Fruit fly (Drosophila melanogaster) whole organism, prepupa: ENCODE results near the gene CG15876.
A peak's percentile ranks its signal among the peaks of the same experiment; 100 is the strongest.

ENCODE experiments used
- CG10631 ChIP-seq: fragments of 200-800 bp; sonication (Bioruptor generic); optimal IDR thresholded peaks from 2 replicates; lab custom pipeline; 2016; ENCODE audit warnings: missing biosample characterization, missing genetic modification characterization
- CG11294 ChIP-seq: fragments of 200-800 bp; sonication (Bioruptor generic); IDR thresholded peaks from 2 replicates; pipeline ENCODE4 v1.3.6; 2022; ENCODE audit warnings: missing biosample characterization, missing genetic modification characterization
- CG11762 ChIP-seq: fragments of 200-800 bp; sonication (Bioruptor generic); optimal IDR thresholded peaks from 3 replicates; lab custom pipeline; 2016; ENCODE audit warnings: missing biosample characterization, missing genetic modification characterization; ENCODE audit not compliant: insufficient read depth
- CG15336 ChIP-seq: fragments of 200-800 bp; sonication (Bioruptor generic); IDR thresholded peaks from 2 replicates; pipeline ENCODE4 v1.3.6; 2022; ENCODE audit warnings: missing biosample characterization, missing genetic modification characterization
- CG3032 ChIP-seq: fragments of 200-800 bp; optimal IDR thresholded peaks from 2 replicates; lab custom pipeline; 2019; ENCODE audit warnings: missing biosample characterization, mild to moderate bottlenecking, missing genetic modification characterization, moderate library complexity
- CG4318 ChIP-seq: fragments of 200-800 bp; sonication (Bioruptor generic); optimal IDR thresholded peaks from 3 replicates; lab custom pipeline; 2017; ENCODE audit warnings: missing biosample characterization, mild to moderate bottlenecking, missing genetic modification characterization
- CG6163 ChIP-seq: fragments of 200-800 bp; sonication (Bioruptor generic); IDR thresholded peaks from 3 replicates; pipeline ENCODE4 v1.3.6; 2022; ENCODE audit warnings: missing biosample characterization, missing genetic modification characterization
- CG6276 ChIP-seq: fragments of 200-800 bp; sonication (Bioruptor generic); optimal IDR thresholded peaks from 2 replicates; lab custom pipeline; 2017; ENCODE audit warnings: missing biosample characterization, mild to moderate bottlenecking, missing genetic modification characterization
- CG6808 ChIP-seq: fragments of 200-800 bp; sonication (Bioruptor generic); optimal IDR thresholded peaks from 3 replicates; lab custom pipeline; 2017; ENCODE audit warnings: missing biosample characterization, missing genetic modification characterization, mild to moderate bottlenecking, moderate library complexity, missing genetic modification reagents
- CG8119 ChIP-seq: fragments of 200-800 bp; sonication (Bioruptor generic); IDR thresholded peaks from 3 replicates; pipeline ENCODE4 v1.3.6; 2022; ENCODE audit warnings: missing biosample characterization, missing genetic modification characterization
- CG8319 ChIP-seq: fragments of 200-800 bp; sonication (Bioruptor generic); optimal IDR thresholded peaks from 3 replicates; lab custom pipeline; 2016; ENCODE audit warnings: missing biosample characterization, missing genetic modification characterization
- CG8632 ChIP-seq: fragments of 200-800 bp; sonication (Bioruptor generic); optimal IDR thresholded peaks from 3 replicates; lab custom pipeline; 2016; ENCODE audit warnings: missing biosample characterization, missing genetic modification characterization
- Eip75B ChIP-seq: fragments of 200-800 bp; sonication (Bioruptor generic); optimal IDR thresholded peaks from 3 replicates; lab custom pipeline; 2016; ENCODE audit warnings: missing biosample characterization, missing genetic modification characterization
- Eip78C ChIP-seq: fragments of 200-800 bp; sonication (Bioruptor generic); peaks from one replicate; lab custom pipeline; 2016; ENCODE audit warnings: missing biosample characterization, missing genetic modification characterization
- Eip93F ChIP-seq: fragments of 200-800 bp; sonication (Bioruptor generic); optimal IDR thresholded peaks from 2 replicates; lab custom pipeline; 2016; ENCODE audit warnings: missing biosample characterization, mild to moderate bottlenecking, missing genetic modification characterization
- Ets96B ChIP-seq: fragments of 200-800 bp; optimal IDR thresholded peaks from 2 replicates; lab custom pipeline; 2019; ENCODE audit warnings: missing biosample characterization, mild to moderate bottlenecking, missing genetic modification characterization, moderate library complexity
- Gug ChIP-seq: fragments of 200-800 bp; sonication (Bioruptor generic); IDR thresholded peaks from 2 replicates; pipeline ENCODE4 v1.3.6; 2022; ENCODE audit warnings: missing biosample characterization, missing genetic modification characterization
- Hr4 ChIP-seq: fragments of 200-800 bp; sonication (Bioruptor generic); optimal IDR thresholded peaks from 3 replicates; lab custom pipeline; 2016; ENCODE audit warnings: missing biosample characterization, missing genetic modification characterization
- OdsH ChIP-seq: fragments of 200-800 bp; sonication (Bioruptor generic); optimal IDR thresholded peaks from 3 replicates; lab custom pipeline; 2016; ENCODE audit warnings: missing biosample characterization, missing genetic modification characterization
- Smox ChIP-seq: fragments of 200-800 bp; sonication (Bioruptor generic); optimal IDR thresholded peaks from 3 replicates; lab custom pipeline; 2016; ENCODE audit warnings: missing biosample characterization, missing genetic modification characterization
- Sox15 ChIP-seq: fragments of 200-800 bp; sonication (Bioruptor generic); optimal IDR thresholded peaks from 3 replicates; lab custom pipeline; 2016; ENCODE audit warnings: missing biosample characterization, missing genetic modification characterization
- acj6 ChIP-seq: fragments of 200-800 bp; sonication (Bioruptor generic); optimal IDR thresholded peaks from 3 replicates; lab custom pipeline; 2016; ENCODE audit warnings: missing biosample characterization, missing genetic modification characterization
- dac ChIP-seq: fragments of 200-800 bp; sonication (Bioruptor generic); optimal IDR thresholded peaks from 2 replicates; lab custom pipeline; 2017; ENCODE audit warnings: missing biosample characterization, mild to moderate bottlenecking, missing genetic modification characterization
- dsx ChIP-seq: fragments of 200-800 bp; optimal IDR thresholded peaks from 3 replicates; lab custom pipeline; 2019; ENCODE audit warnings: missing biosample characterization, mild to moderate bottlenecking, missing genetic modification characterization, moderate library complexity; ENCODE audit not compliant: poor library complexity, severe bottlenecking
- fd59A ChIP-seq: fragments of 200-800 bp; sonication (Bioruptor generic); optimal IDR thresholded peaks from 2 replicates; lab custom pipeline; 2017; ENCODE audit warnings: missing biosample characterization, mild to moderate bottlenecking, missing genetic modification characterization, missing genetic modification reagents
- fd85E ChIP-seq: fragments of 200-800 bp; sonication (Bioruptor generic); optimal IDR thresholded peaks from 3 replicates; lab custom pipeline; 2016; ENCODE audit warnings: missing biosample characterization, missing genetic modification characterization
- fkh ChIP-seq: fragments of 200-800 bp; sonication (Bioruptor generic); optimal IDR thresholded peaks from 3 replicates; lab custom pipeline; 2017; ENCODE audit warnings: missing biosample characterization, mild to moderate bottlenecking, missing genetic modification characterization, moderate library complexity
- lz ChIP-seq: fragments of 200-800 bp; sonication (Bioruptor generic); optimal IDR thresholded peaks from 3 replicates; lab custom pipeline; 2016; ENCODE audit warnings: missing biosample characterization, missing genetic modification characterization
- net ChIP-seq: fragments of 200-800 bp; sonication (Bioruptor generic); optimal IDR thresholded peaks from 3 replicates; lab custom pipeline; 2016; ENCODE audit warnings: missing biosample characterization, missing genetic modification characterization
- ss ChIP-seq, 2 experiments: fragments of 200-800 bp; sonication (Bioruptor generic); optimal IDR thresholded peaks; 2 replicates in 1 of 2; 3 replicates in 1 of 2; lab custom pipeline; 2017 to 2018; ENCODE audit warnings: mild to moderate bottlenecking in 2 of 2, missing biosample characterization in 2 of 2, missing genetic modification characterization in 2 of 2, moderate library complexity in 1 of 2
- svp ChIP-seq: fragments of 200-800 bp; sonication (Bioruptor generic); peaks from one replicate; lab custom pipeline; 2016; ENCODE audit warnings: missing biosample characterization, missing genetic modification characterization
- topi ChIP-seq: fragments of 200-800 bp; sonication (Bioruptor generic); optimal IDR thresholded peaks from 3 replicates; lab custom pipeline; 2016; ENCODE audit warnings: missing biosample characterization, missing genetic modification characterization

Gene CG15876

DNA sequence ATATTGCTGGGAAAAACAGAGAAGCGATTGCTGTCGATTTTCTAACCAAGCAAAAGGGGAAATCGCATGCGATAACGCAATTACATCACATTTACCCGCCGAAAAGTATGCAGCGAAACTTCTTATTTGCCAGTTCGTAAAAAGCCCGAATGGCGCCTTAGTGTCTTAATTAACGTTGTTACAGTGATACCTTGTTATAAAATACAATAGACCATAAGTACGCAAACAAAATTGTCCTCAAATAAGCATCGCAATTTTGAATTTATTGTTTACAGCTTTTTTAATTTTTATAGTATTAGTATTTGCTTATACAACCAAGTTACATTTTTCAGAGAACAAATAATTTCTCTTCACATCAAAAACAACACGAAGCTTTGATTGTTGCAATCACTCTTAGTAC, 3.9 kb downstream of the CG15876 start (continued):
- TF ChIP-seq CG10631 (GFP tag; lab: Kevin White, UChicago) (peak; percentile 35), CG4318 (GFP tag; lab: Kevin White, UChicago) (peak; percentile 21), CG8632 (peak; percentile 43), acj6 (GFP tag; lab: Kevin White, UChicago) (peak; percentile 48), Gug (GFP tag; lab: Robert Waterston, UW) (no peak), CG8119 (GFP tag; lab: Robert Waterston, UW) (peak; percentile 67; the same call in 2 of the 3 replicates), Eip78C (peak; percentile 86)

DNA sequence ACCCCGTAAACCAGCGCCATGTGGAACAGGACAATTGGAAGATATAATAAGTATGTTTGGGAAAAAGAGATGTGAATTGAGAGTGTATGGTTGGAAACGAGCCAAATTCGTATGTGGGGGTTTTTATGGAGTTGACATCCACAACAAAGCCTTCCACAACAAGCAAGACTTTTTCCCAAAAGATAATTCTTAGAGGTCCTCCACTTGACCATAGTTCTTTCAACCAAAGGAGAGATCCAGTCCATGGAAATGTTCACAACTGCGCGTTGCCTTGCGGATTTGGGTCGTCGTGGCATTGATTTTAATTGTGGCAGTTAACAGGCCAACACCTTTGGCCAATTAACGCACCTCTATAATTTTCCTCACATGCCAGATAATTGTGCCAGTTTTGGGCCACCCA, 4.7 kb downstream of the CG15876 start, which contains the start of gene CG18418:
CG18418 (minus strand) TSS at position 101 of the 400 bp plus-strand sequence.
- TF ChIP-seq Ets96B (tag; lab: Kevin White, UChicago) (no peak), Hr4 (GFP tag; lab: Kevin White, UChicago) (no peak), CG11762 (GFP tag; lab: Kevin White, UChicago) (no peak), ss (GFP tag; optimal IDR thresholded peaks at IDR 0.05; lab: Kevin White, UChicago) (no peak), Smox (GFP tag; lab: Kevin White, UChicago) (no peak), lz (no peak), dac (GFP tag; lab: Kevin White, UChicago) (no peak), CG6808 (GFP tag; lab: Kevin White, UChicago) (no peak)

DNA sequence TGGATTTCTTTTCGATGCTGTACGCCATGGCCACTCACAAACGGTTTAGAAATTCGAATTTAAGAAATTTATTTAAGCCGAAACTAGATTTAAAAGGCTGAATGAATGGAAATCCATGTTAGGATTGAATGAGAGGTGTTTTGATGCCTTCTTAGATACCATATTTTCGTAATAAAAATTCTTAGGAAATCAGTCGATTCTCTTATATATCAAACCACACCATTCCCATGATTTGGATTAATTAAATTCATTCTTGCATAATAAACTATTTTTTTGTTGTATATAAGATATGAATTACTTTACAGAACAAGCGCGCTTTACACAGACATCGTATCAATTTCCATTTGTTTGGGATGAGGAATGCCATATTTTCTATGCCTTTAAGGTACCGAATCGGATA, 6.0 kb downstream of the CG15876 start, which contains the start of gene CG7514:
CG7514 (minus strand) TSS at position 101 of the 400 bp plus-strand sequence.
- TF ChIP-seq CG3032 (no peak), CG6276 (no peak), Sox15 (GFP tag; lab: Kevin White, UChicago) (no peak), ss (GFP tag; optimal IDR thresholded peaks at IDR 0.05; lab: Kevin White, UChicago) (no peak)

DNA sequence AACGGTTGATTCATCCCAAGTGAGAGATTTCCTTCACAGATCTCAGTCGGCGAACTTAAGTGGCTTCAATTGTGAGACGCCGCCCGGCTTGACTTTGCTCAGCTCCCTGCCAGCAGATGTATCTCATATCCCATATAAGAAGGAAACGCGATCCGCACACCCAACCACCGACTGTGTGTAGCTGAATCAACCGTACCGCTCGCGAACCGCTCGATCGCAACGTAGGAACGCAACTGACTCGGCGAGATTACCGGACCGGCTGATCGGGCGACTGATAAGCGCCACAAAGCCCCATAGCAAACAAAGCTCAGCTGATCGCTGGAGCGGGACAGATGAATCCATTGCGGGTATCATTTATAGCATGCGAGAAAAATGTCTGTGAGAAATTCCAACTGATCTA, 7.5 kb downstream of the CG15876 start, which contains the start of gene axo:
axo (minus strand) TSS at position 185 of the 400 bp plus-strand sequence.
- TF ChIP-seq svp (GFP tag; lab: Kevin White, UChicago), result peak; percentile 83
- TF ChIP-seq Eip78C, result peak; percentile 12
- TF ChIP-seq fkh (GFP tag; lab: Kevin White, UChicago), result peak; percentile 39
- no peak for TF ChIP-seq CG3032

DNA sequence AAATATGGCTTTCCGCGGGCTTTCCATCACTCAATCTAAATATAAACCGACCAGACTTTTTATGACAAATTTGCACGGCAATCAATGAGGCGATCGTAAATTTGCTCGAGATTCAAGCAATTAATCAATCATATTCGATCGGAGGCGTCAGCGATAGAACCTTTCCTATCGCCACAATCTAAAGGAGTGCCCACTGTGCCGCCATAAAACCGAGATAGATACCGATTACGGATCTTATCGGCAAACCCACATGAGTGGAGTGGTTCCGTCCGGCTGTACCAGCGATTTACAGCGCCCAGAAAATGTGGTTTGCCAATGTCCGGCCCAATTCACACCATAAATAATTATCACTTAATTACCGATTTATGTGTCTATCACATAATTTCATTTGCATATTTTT, 8.0 kb downstream of the CG15876 start:
- TF ChIP-seq CG11294 (GFP tag; lab: Robert Waterston, UW) (no peak), Gug (GFP tag; lab: Robert Waterston, UW) (no peak), acj6 (GFP tag; lab: Kevin White, UChicago) (no peak), dac (GFP tag; lab: Kevin White, UChicago) (no peak), CG8319 (GFP tag; lab: Kevin White, UChicago) (no peak), CG6276 (no peak), OdsH (GFP tag; lab: Kevin White, UChicago) (no peak), CG6163 (GFP tag; lab: Robert Waterston, UW) (no peak), topi (GFP tag; lab: Kevin White, UChicago) (no peak), Ets96B (tag; lab: Kevin White, UChicago) (no peak), net (no peak), Eip93F (GFP tag; lab: Kevin White, UChicago) (no peak), dsx (GFP tag; lab: Kevin White, UChicago) (no peak), CG15336 (GFP tag; lab: Robert Waterston, UW) (no peak), Smox (GFP tag; lab: Kevin White, UChicago) (no peak), fd85E (GFP tag; lab: Kevin White, UChicago) (no peak)

DNA sequence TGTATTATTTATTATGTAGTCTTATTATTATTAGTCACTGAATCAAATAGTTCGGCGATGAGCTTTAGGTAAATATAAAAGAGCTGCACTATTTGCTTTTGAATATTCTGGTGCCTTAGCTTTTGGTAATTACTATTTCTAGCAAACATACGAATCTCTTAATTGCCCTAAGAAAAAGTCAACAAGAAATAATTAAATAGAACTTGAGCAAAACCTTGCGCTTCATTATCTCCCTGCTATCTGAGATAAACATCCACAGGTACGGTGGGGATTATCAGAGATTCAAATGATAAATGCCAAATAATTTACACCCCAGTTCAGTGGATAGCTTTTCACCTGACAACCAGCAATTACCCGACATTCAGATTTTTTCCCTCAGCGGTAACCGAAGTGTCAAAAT, 8.6 kb downstream of the CG15876 start:
- TF ChIP-seq Eip75B (GFP tag; lab: Kevin White, UChicago) (no peak), Eip78C (peak; percentile 21), svp (GFP tag; lab: Kevin White, UChicago) (peak; percentile 54), CG11294 (GFP tag; lab: Robert Waterston, UW) (no peak), OdsH (GFP tag; lab: Kevin White, UChicago) (no peak), CG6808 (GFP tag; lab: Kevin White, UChicago) (no peak), fd59A (GFP tag; lab: Kevin White, UChicago) (no peak)
